Worm (Caenorhabditis elegans) whole organism, midembryonic: Measurements from ENCODE around the gene T19C4.5.

Experiments used
- T22C8.4 ChIP-seq: fragments of 200-800 bp; sonication (Bioruptor generic); IDR thresholded peaks from 2 replicates; pipeline ENCODE4 v1.3.6; 2022; ENCODE audit warnings: missing genetic modification characterization, missing compliant biosample characterization
- cog-1 ChIP-seq: sonication (generic microtip); optimal IDR thresholded peaks from 2 replicates; lab custom pipeline; 2016; ENCODE audit warnings: missing genetic modification characterization, missing compliant biosample characterization
- flt-1 ChIP-seq: fragments of 200-800 bp; sonication (Bioruptor generic); IDR thresholded peaks from 2 replicates; pipeline ENCODE4 v1.3.6; 2022; ENCODE audit warnings: missing genetic modification characterization, missing compliant biosample characterization
- klf-2 ChIP-seq: fragments of 200-800 bp; sonication (Bioruptor generic); conservative IDR thresholded peaks from 2 replicates; pipeline ENCODE4 v1.3.6; 2022; ENCODE audit warnings: missing genetic modification reagents, missing genetic modification characterization, missing compliant biosample characterization
- med-1 ChIP-seq: sonication (generic microtip); optimal IDR thresholded peaks from 2 replicates; lab custom pipeline; 2017; ENCODE audit warnings: missing genetic modification characterization, mild to moderate bottlenecking, missing compliant biosample characterization, antibody characterized with exemption, missing genetic modification reagents; ENCODE audit not compliant: insufficient read depth
- ref-1 ChIP-seq: fragments of 200-800 bp; sonication (Bioruptor generic); conservative IDR thresholded peaks from 2 replicates; pipeline ENCODE4 v1.3.6; 2022; ENCODE audit warnings: missing genetic modification reagents, missing genetic modification characterization, missing compliant biosample characterization
- tab-1 ChIP-seq: fragments of 200-800 bp; sonication (Bioruptor generic); IDR thresholded peaks from 2 replicates; pipeline ENCODE4 v1.3.6; 2022; ENCODE audit warnings: missing genetic modification characterization, missing compliant biosample characterization
- ztf-23 ChIP-seq: fragments of 200-800 bp; sonication (Bioruptor generic); IDR thresholded peaks from 2 replicates; pipeline ENCODE4 v1.3.6; 2022; ENCODE audit warnings: missing genetic modification reagents, missing genetic modification characterization, missing compliant biosample characterization
- ztf-29 ChIP-seq: fragments of 200-800 bp; sonication (Bioruptor generic); IDR thresholded peaks from 2 replicates; pipeline ENCODE4 v1.3.6; 2022; ENCODE audit warnings: missing genetic modification reagents, missing genetic modification characterization, missing compliant biosample characterization

The T19C4.5 gene

ce11 chrV:11146958-11147779 lies 24.8 kb upstream of the T19C4.5 start, which contains the start of the genes T19C4.24 and nlp-33:
Gene T19C4.24, minus strand, starts transcription at chrV:11147008.
Gene nlp-33, plus strand, starts transcription at chrV:11147346.
- TF ChIP-seq T22C8.4 (GFP tag; lab: Robert Waterston, UW) (no peak), ztf-23 (GFP tag; lab: Robert Waterston, UW) (no peak), tab-1 (GFP tag; lab: Robert Waterston, UW) (no peak), klf-2 (GFP tag; lab: Robert Waterston, UW) (no peak), ztf-29 (GFP tag; lab: Robert Waterston, UW) (no peak), ref-1 (no peak), med-1 (GFP tag; lab: Kevin White, UChicago) (no peak), flt-1 (GFP tag; lab: Robert Waterston, UW) (no peak), cog-1 (tag; lab: Kevin White, UChicago) (no peak)

- TF ChIP-seq cog-1 (tag; lab: Kevin White, UChicago) (no peak), ztf-29 (GFP tag; lab: Robert Waterston, UW) (no peak), ztf-23 (GFP tag; lab: Robert Waterston, UW) (no peak), ref-1 (no peak), flt-1 (GFP tag; lab: Robert Waterston, UW) (no peak), tab-1 (GFP tag; lab: Robert Waterston, UW) (no peak), T22C8.4 (GFP tag; lab: Robert Waterston, UW) (no peak), med-1 (GFP tag; lab: Kevin White, UChicago) (no peak), klf-2 (GFP tag; lab: Robert Waterston, UW) (no peak)
Observed at ce11 chrV:11147780-11148144, 24.3 kb upstream of the T19C4.5 start.

ce11 chrV:11148971-11149370 lies 23.0 kb upstream of the T19C4.5 start:
- TF ChIP-seq ztf-29 (GFP tag; lab: Robert Waterston, UW) (no peak), med-1 (GFP tag; lab: Kevin White, UChicago) (no peak), T22C8.4 (GFP tag; lab: Robert Waterston, UW) (no peak), ref-1 (no peak), ztf-23 (GFP tag; lab: Robert Waterston, UW) (no peak), flt-1 (GFP tag; lab: Robert Waterston, UW) (no peak), tab-1 (GFP tag; lab: Robert Waterston, UW) (no peak), cog-1 (tag; lab: Kevin White, UChicago) (no peak), klf-2 (GFP tag; lab: Robert Waterston, UW) (no peak)

- TF ChIP-seq flt-1 (GFP tag; lab: Robert Waterston, UW) (no peak), ref-1 (no peak), tab-1 (GFP tag; lab: Robert Waterston, UW) (no peak), cog-1 (tag; lab: Kevin White, UChicago) (no peak), klf-2 (GFP tag; lab: Robert Waterston, UW) (no peak), med-1 (GFP tag; lab: Kevin White, UChicago) (no peak)
Observed at ce11 chrV:11149405-11149804, 22.6 kb upstream of the T19C4.5 start, which contains the start of gene T19C4.1. Gene T19C4.1, plus strand, starts transcription at chrV:11149705.

ce11 chrV:11152333-11152732 lies 19.7 kb upstream of the T19C4.5 start, which contains the start of gene srg-39:
Gene srg-39, minus strand, starts transcription at chrV:11152433.
- TF ChIP-seq ztf-23 (GFP tag; lab: Robert Waterston, UW) (no peak), cog-1 (tag; lab: Kevin White, UChicago) (no peak), tab-1 (GFP tag; lab: Robert Waterston, UW) (no peak), flt-1 (GFP tag; lab: Robert Waterston, UW) (no peak), klf-2 (GFP tag; lab: Robert Waterston, UW) (no peak), ztf-29 (GFP tag; lab: Robert Waterston, UW) (no peak), T22C8.4 (GFP tag; lab: Robert Waterston, UW) (no peak), med-1 (GFP tag; lab: Kevin White, UChicago) (no peak), ref-1 (no peak)

- TF ChIP-seq ztf-23 (GFP tag; lab: Robert Waterston, UW) (no peak), klf-2 (GFP tag; lab: Robert Waterston, UW) (no peak), ref-1 (no peak), med-1 (GFP tag; lab: Kevin White, UChicago) (no peak), flt-1 (GFP tag; lab: Robert Waterston, UW) (no peak), T22C8.4 (GFP tag; lab: Robert Waterston, UW) (no peak), cog-1 (tag; lab: Kevin White, UChicago) (no peak), ztf-29 (GFP tag; lab: Robert Waterston, UW) (no peak), tab-1 (GFP tag; lab: Robert Waterston, UW) (no peak)
Observed at ce11 chrV:11155553-11155952, 16.5 kb upstream of the T19C4.5 start, which contains the start of gene srg-38. Gene srg-38, minus strand, starts transcription at chrV:11155653.

ce11 chrV:11156589-11156988 lies 15.4 kb upstream of the T19C4.5 start:
- no peak for TF ChIP-seq klf-2 (GFP tag; lab: Robert Waterston, UW)
- TF ChIP-seq ztf-29 (GFP tag; lab: Robert Waterston, UW) = no peak
- no peak for TF ChIP-seq tab-1 (GFP tag; lab: Robert Waterston, UW)
- TF ChIP-seq flt-1 (GFP tag; lab: Robert Waterston, UW) = no peak
- no peak for TF ChIP-seq ref-1

ce11 chrV:11157947-11158346 lies 14.1 kb upstream of the T19C4.5 start, which contains the start of gene srg-42:
Gene srg-42, minus strand, starts transcription at chrV:11158047.
- no peak for TF ChIP-seq flt-1 (GFP tag; lab: Robert Waterston, UW)

- TF ChIP-seq ztf-29 (GFP tag; lab: Robert Waterston, UW) (no peak), cog-1 (tag; lab: Kevin White, UChicago) (no peak), ref-1 (no peak), T22C8.4 (GFP tag; lab: Robert Waterston, UW) (no peak)
Observed at ce11 chrV:11161791-11162190, 10.2 kb upstream of the T19C4.5 start, which contains the start of gene srg-41. Gene srg-41, minus strand, starts transcription at chrV:11161891.
